Worm (Caenorhabditis elegans) whole organism, L2 larva: ENCODE measurements around the gene Y26E6A.3.

Experiments
- C34F6.9 ChIP-seq: fragments of 150-350 bp; optimal IDR thresholded peaks from 2 replicates; lab custom pipeline; 2014; ENCODE audit warnings: missing biosample characterization, missing genetic modification characterization
- ceh-16 ChIP-seq: fragments of 150-350 bp; optimal IDR thresholded peaks from 2 replicates; lab custom pipeline; 2014; ENCODE audit warnings: missing biosample characterization, missing genetic modification characterization
- lin-11 ChIP-seq: fragments of 150-350 bp; sonication (generic microtip); optimal IDR thresholded peaks from 2 replicates; lab custom pipeline; 2014; ENCODE audit warnings: missing biosample characterization, missing genetic modification characterization, inconsistent platforms, mixed read lengths
- sem-4 ChIP-seq: fragments of 150-350 bp; optimal IDR thresholded peaks from 2 replicates; lab custom pipeline; 2014; ENCODE audit warnings: missing biosample characterization, missing genetic modification reagents, missing genetic modification characterization
- ztf-11 ChIP-seq: sonication (generic microtip); optimal IDR thresholded peaks from 2 replicates; lab custom pipeline; 2017; ENCODE audit warnings: missing biosample characterization, missing genetic modification characterization

- no peak for TF ChIP-seq lin-11 (tag; lab: Kevin White, UChicago)
- TF ChIP-seq C34F6.9 (tag; lab: Kevin White, UChicago) = no peak
- no peak for TF ChIP-seq sem-4 (tag; lab: Kevin White, UChicago)
- TF ChIP-seq ceh-16 (tag; lab: Kevin White, UChicago) = no peak
- TF ChIP-seq ztf-11 (tag; lab: Kevin White, UChicago) = no peak
These were observed 4.5 kb upstream of the Y26E6A.3 start, which contains the start of gene Y26E6A.2 for ce11 chrX:13914289-13914688.
